Worm (Caenorhabditis elegans) whole organism, L3 larva: ENCODE data around the gene far-5.
A peak's percentile ranks its signal among the peaks of the same experiment; 100 is the strongest.

ENCODE experiments used
- ZK546.5 ChIP-seq: sonication (generic microtip); optimal IDR thresholded peaks from 2 replicates; lab custom pipeline; 2017; ENCODE audit warnings: missing biosample characterization, missing genetic modification characterization
- aly-2 ChIP-seq: fragments of 150-350 bp; optimal IDR thresholded peaks from 2 replicates; lab custom pipeline; 2014; ENCODE audit warnings: missing biosample characterization, missing genetic modification characterization
- ama-1 ChIP-seq: fragments of 150-350 bp; optimal IDR thresholded peaks from 2 replicates; lab custom pipeline; 2018
- ceh-28 ChIP-seq: fragments of 150-350 bp; optimal IDR thresholded peaks from 2 replicates; lab custom pipeline; 2014; ENCODE audit warnings: missing biosample characterization, missing genetic modification reagents, missing genetic modification characterization
- ceh-9 ChIP-seq: sonication (generic microtip); optimal IDR thresholded peaks from 2 replicates; lab custom pipeline; 2018; ENCODE audit warnings: missing biosample characterization, missing genetic modification characterization
- daf-12 ChIP-seq: fragments of 150-350 bp; optimal IDR thresholded peaks from 2 replicates; lab custom pipeline; 2014; ENCODE audit warnings: missing biosample characterization, missing genetic modification reagents, missing genetic modification characterization
- egl-5 ChIP-seq: fragments of 150-350 bp; optimal IDR thresholded peaks from 2 replicates; lab custom pipeline; 2017; ENCODE audit warnings: missing biosample characterization, missing genetic modification reagents, missing genetic modification characterization, inconsistent platforms
- elt-2 ChIP-seq: sonication (generic microtip); optimal IDR thresholded peaks from 2 replicates; lab custom pipeline; 2016; ENCODE audit warnings: missing genetic modification reagents, mild to moderate bottlenecking, missing genetic modification characterization, missing compliant biosample characterization
- eor-1 ChIP-seq, 2 experiments: fragments of 150-350 bp; optimal IDR thresholded peaks; 2 replicates each; lab custom pipeline; 2014 to 2018; ENCODE audit warnings: missing biosample characterization in 2 of 2, missing genetic modification characterization in 2 of 2
- fkh-10 ChIP-seq: sonication (generic microtip); optimal IDR thresholded peaks from 2 replicates; lab custom pipeline; 2017; ENCODE audit warnings: missing biosample characterization, missing genetic modification reagents, missing genetic modification characterization
- fkh-2 ChIP-seq: fragments of 150-350 bp; optimal IDR thresholded peaks from 2 replicates; lab custom pipeline; 2014; ENCODE audit warnings: missing biosample characterization, missing genetic modification reagents, missing genetic modification characterization
- fos-1 ChIP-seq: fragments of 150-350 bp; optimal IDR thresholded peaks from 2 replicates; lab custom pipeline; 2014; ENCODE audit warnings: missing biosample characterization, missing genetic modification characterization
- jun-1 ChIP-seq: fragments of 150-350 bp; optimal IDR thresholded peaks from 2 replicates; lab custom pipeline; 2014; ENCODE audit warnings: missing biosample characterization, missing genetic modification reagents, missing genetic modification characterization
- lin-15B ChIP-seq: fragments of 150-350 bp; optimal IDR thresholded peaks from 2 replicates; lab custom pipeline; 2014; ENCODE audit warnings: missing biosample characterization, missing genetic modification characterization
- lin-39 ChIP-seq: fragments of 150-350 bp; optimal IDR thresholded peaks from 2 replicates; lab custom pipeline; 2018; ENCODE audit warnings: missing biosample characterization, missing genetic modification reagents, missing genetic modification characterization
- lsy-12 ChIP-seq: sonication (generic microtip); optimal IDR thresholded peaks from 2 replicates; lab custom pipeline; 2016; ENCODE audit warnings: mild to moderate bottlenecking, missing genetic modification characterization, missing compliant biosample characterization
- mml-1 ChIP-seq: fragments of 150-350 bp; sonication (generic microtip); optimal IDR thresholded peaks from 3 replicates; lab custom pipeline; 2014; ENCODE audit warnings: missing biosample characterization, missing genetic modification characterization
- nfya-1 ChIP-seq: sonication (generic microtip); optimal IDR thresholded peaks from 2 replicates; lab custom pipeline; 2017; ENCODE audit warnings: missing genetic modification characterization, mild to moderate bottlenecking, missing compliant biosample characterization, antibody characterized with exemption, moderate library complexity; ENCODE audit not compliant: insufficient read depth
- nhr-11 ChIP-seq: fragments of 150-350 bp; optimal IDR thresholded peaks from 2 replicates; lab custom pipeline; 2014; ENCODE audit warnings: missing biosample characterization, missing genetic modification characterization
- nhr-23 ChIP-seq: fragments of 150-350 bp; optimal IDR thresholded peaks from 2 replicates; lab custom pipeline; 2014; ENCODE audit warnings: missing biosample characterization, missing genetic modification reagents, missing genetic modification characterization
- nhr-237 ChIP-seq: fragments of 150-350 bp; optimal IDR thresholded peaks from 2 replicates; lab custom pipeline; 2014; ENCODE audit warnings: missing biosample characterization, missing genetic modification characterization
- nhr-25 ChIP-seq: sonication (generic microtip); optimal IDR thresholded peaks from 2 replicates; lab custom pipeline; 2017; ENCODE audit warnings: missing biosample characterization, missing genetic modification characterization
- nhr-43 ChIP-seq: sonication (generic microtip); optimal IDR thresholded peaks from 2 replicates; lab custom pipeline; 2016; ENCODE audit warnings: mild to moderate bottlenecking, missing genetic modification characterization, missing compliant biosample characterization; ENCODE audit not compliant: poor library complexity, severe bottlenecking
- nhr-67 ChIP-seq: fragments of 150-350 bp; optimal IDR thresholded peaks from 2 replicates; lab custom pipeline; 2014; ENCODE audit warnings: missing biosample characterization, missing genetic modification characterization
- nhr-77 ChIP-seq: fragments of 150-350 bp; optimal IDR thresholded peaks from 2 replicates; lab custom pipeline; 2014; ENCODE audit warnings: missing biosample characterization, missing genetic modification characterization
- pha-4 ChIP-seq: fragments of 150-350 bp; optimal IDR thresholded peaks from 2 replicates; lab custom pipeline; 2014; ENCODE audit warnings: missing biosample characterization, missing genetic modification reagents, missing genetic modification characterization
- pqm-1 ChIP-seq: fragments of 150-350 bp; optimal IDR thresholded peaks from 2 replicates; lab custom pipeline; 2017; ENCODE audit warnings: missing biosample characterization, missing genetic modification characterization, inconsistent platforms
- sea-2 ChIP-seq: fragments of 150-350 bp; sonication (generic microtip); optimal IDR thresholded peaks from 4 replicates; lab custom pipeline; 2014; ENCODE audit warnings: missing biosample characterization, missing genetic modification reagents, missing genetic modification characterization
- skn-1 ChIP-seq: fragments of 150-350 bp; optimal IDR thresholded peaks from 2 replicates; lab custom pipeline; 2014; ENCODE audit warnings: missing biosample characterization, missing genetic modification characterization
- snpc-4 ChIP-seq: fragments of 150-350 bp; optimal IDR thresholded peaks from 2 replicates; lab custom pipeline; 2014; ENCODE audit warnings: missing biosample characterization, missing genetic modification characterization
- unc-39 ChIP-seq: sonication (generic microtip); optimal IDR thresholded peaks from 4 replicates; lab custom pipeline; 2017; ENCODE audit warnings: missing biosample characterization, missing genetic modification characterization
- unc-62 ChIP-seq: fragments of 150-350 bp; sonication (generic microtip); optimal IDR thresholded peaks from 4 replicates; lab custom pipeline; 2014; ENCODE audit warnings: missing biosample characterization, missing genetic modification reagents, missing genetic modification characterization
- ztf-11 ChIP-seq: fragments of 150-350 bp; optimal IDR thresholded peaks from 2 replicates; lab custom pipeline; 2014; ENCODE audit warnings: missing biosample characterization, missing genetic modification characterization
- ztf-4 ChIP-seq: fragments of 150-350 bp; optimal IDR thresholded peaks from 2 replicates; lab custom pipeline; 2014; ENCODE audit warnings: missing biosample characterization, missing genetic modification characterization

The far-5 gene

ce11 chrV:13011904-13012303, 16.5 kb downstream of the far-5 start:
- TF ChIP-seq nfya-1 (tag; lab: Kevin White, UChicago) (no peak), jun-1 (tag; lab: Kevin White, UChicago) (peak; percentile 26), pha-4 (peak; percentile 15), nhr-237 (no peak), pqm-1 (tag; lab: Kevin White, UChicago) (peak; percentile 70), ceh-28 (tag; lab: Kevin White, UChicago) (peak; percentile 22), nhr-77 (tag; lab: Kevin White, UChicago) (no peak), nhr-25 (tag; lab: Kevin White, UChicago) (no peak), elt-2 (tag; lab: Kevin White, UChicago) (peak; percentile 91)

ce11 chrV:13013158-13013557, 17.8 kb downstream of the far-5 start, which contains the start of gene try-10:
TSS of gene try-10 (minus strand) at chrV:13013258.
- TF ChIP-seq unc-62 (GFP tag; lab: Kevin White, UChicago) (no peak), pqm-1 (tag; lab: Kevin White, UChicago) (no peak), ZK546.5 (tag; lab: Kevin White, UChicago) (no peak), nhr-237 (no peak), daf-12 (tag; lab: Kevin White, UChicago) (no peak), sea-2 (no peak), jun-1 (tag; lab: Kevin White, UChicago) (no peak), mml-1 (tag; lab: Kevin White, UChicago) (no peak), lin-39 (tag; lab: Kevin White, UChicago) (no peak), unc-39 (tag; lab: Kevin White, UChicago) (no peak), fkh-10 (GFP tag; lab: Kevin White, UChicago) (no peak)

ce11 chrV:13013844-13014243, 18.5 kb downstream of the far-5 start, which contains the start of gene F15B9.6:
TSS of gene F15B9.6 (plus strand) at chrV:13014144.
- no peak for TF ChIP-seq egl-5 (tag; lab: Kevin White, UChicago)
- TF ChIP-seq nhr-77 (tag; lab: Kevin White, UChicago), result no peak
- TF ChIP-seq nhr-11, result no peak
- TF ChIP-seq, all 47 proteins: peak for 0

- TF ChIP-seq lin-15B (no peak), eor-1 (tag; optimal IDR thresholded peaks at IDR 0.05; lab: Kevin White, UChicago) (no peak), jun-1 (tag; lab: Kevin White, UChicago) (no peak), ceh-28 (tag; lab: Kevin White, UChicago) (no peak), daf-12 (tag; lab: Kevin White, UChicago) (no peak), nhr-67 (no peak), nhr-23 (no peak)
Measured at ce11 chrV:13018233-13018632, 22.9 kb downstream of the far-5 start.

ce11 chrV:13018761-13019160, 23.4 kb downstream of the far-5 start, which contains the start of gene fmi-1:
TSS of gene fmi-1 (plus strand) at chrV:13019061.
- TF ChIP-seq lsy-12 (tag; lab: Kevin White, UChicago) (no peak), aly-2 (tag; lab: Kevin White, UChicago) (no peak), nhr-43 (tag; lab: Kevin White, UChicago) (no peak), snpc-4 (tag; lab: Kevin White, UChicago) (no peak), nhr-25 (tag; lab: Kevin White, UChicago) (no peak)

ce11 chrV:13020014-13020413, 24.6 kb downstream of the far-5 start:
- no peak for TF ChIP-seq fkh-2
- TF ChIP-seq ceh-9 (tag; lab: Kevin White, UChicago), result no peak
- no peak for TF ChIP-seq eor-1 (tag; optimal IDR thresholded peaks at IDR 0.05; lab: Kevin White, UChicago)
- TF ChIP-seq unc-62 (GFP tag; lab: Kevin White, UChicago), result no peak
- TF ChIP-seq nfya-1 (tag; lab: Kevin White, UChicago), result no peak
- TF ChIP-seq mml-1 (tag; lab: Kevin White, UChicago), result no peak
- no peak for TF ChIP-seq nhr-77 (tag; lab: Kevin White, UChicago)
- TF ChIP-seq lin-15B, result no peak
- TF ChIP-seq lsy-12 (tag; lab: Kevin White, UChicago), result no peak
- no peak for TF ChIP-seq nhr-11
- TF ChIP-seq elt-2 (tag; lab: Kevin White, UChicago), result no peak
- no peak for TF ChIP-seq ztf-4
- TF ChIP-seq ztf-11 (tag; lab: Kevin White, UChicago), result no peak
- TF ChIP-seq ceh-28 (tag; lab: Kevin White, UChicago), result no peak
- TF ChIP-seq jun-1 (tag; lab: Kevin White, UChicago), result no peak
- no peak for TF ChIP-seq skn-1 (tag; lab: Kevin White, UChicago)
- TF ChIP-seq fos-1 (tag; lab: Kevin White, UChicago), result no peak
- TF ChIP-seq ama-1, result no peak
- no peak for TF ChIP-seq nhr-67
